Worm (Caenorhabditis elegans) whole organism, L1 larva: Measurements from ENCODE around the gene srd-49.

Experiments used
- ceh-82 ChIP-seq, 3 experiments: fragments of 150-350 bp in 1 of 3; sonication (generic microtip) in 2 of 3; optimal IDR thresholded peaks; 2 replicates each; lab custom pipeline; 2014 to 2017; ENCODE audit warnings: missing biosample characterization in 3 of 3, missing genetic modification characterization in 3 of 3
- dpl-1 ChIP-seq, 3 experiments: fragments of 150-350 bp in 2 of 3; sonication (generic microtip) in 1 of 3; optimal IDR thresholded peaks; 2 replicates each; lab custom pipeline; 2014 to 2017; ENCODE audit warnings: missing biosample characterization in 3 of 3, missing genetic modification characterization in 3 of 3, missing genetic modification reagents in 3 of 3
- mep-1 ChIP-seq: fragments of 150-350 bp; optimal IDR thresholded peaks from 2 replicates; lab custom pipeline; 2014; ENCODE audit warnings: missing biosample characterization, missing genetic modification characterization
- nhr-11 ChIP-seq: fragments of 150-350 bp; optimal IDR thresholded peaks from 2 replicates; lab custom pipeline; 2014; ENCODE audit warnings: missing biosample characterization, missing genetic modification characterization
- nhr-12 ChIP-seq: sonication (generic microtip); optimal IDR thresholded peaks from 2 replicates; lab custom pipeline; 2017; ENCODE audit warnings: missing biosample characterization, missing genetic modification characterization
- nhr-237 ChIP-seq: fragments of 150-350 bp; optimal IDR thresholded peaks from 2 replicates; lab custom pipeline; 2014; ENCODE audit warnings: missing biosample characterization, missing genetic modification characterization
- tbx-2 ChIP-seq: sonication (generic microtip); optimal IDR thresholded peaks from 2 replicates; lab custom pipeline; 2016; ENCODE audit warnings: missing genetic modification characterization, missing compliant biosample characterization
- tlp-1 ChIP-seq: fragments of 150-350 bp; optimal IDR thresholded peaks from 2 replicates; lab custom pipeline; 2014; ENCODE audit warnings: missing biosample characterization, missing genetic modification characterization
- unc-62 ChIP-seq: fragments of 150-350 bp; optimal IDR thresholded peaks from 2 replicates; lab custom pipeline; 2014; ENCODE audit warnings: missing biosample characterization, missing genetic modification reagents, missing genetic modification characterization

ce11 chrV:10096932-10097331 is 2.5 kb downstream of the srd-49 start:
- TF ChIP-seq nhr-11 (no peak), dpl-1 (GFP tag; optimal IDR thresholded peaks at IDR 0.05; lab: Kevin White, UChicago) (no peak), mep-1 (tag; lab: Kevin White, UChicago) (no peak), tbx-2 (tag; lab: Kevin White, UChicago) (no peak), ceh-82 (tag; optimal IDR thresholded peaks at IDR 0.05; lab: Kevin White, UChicago) (no peak), unc-62 (GFP tag; lab: Kevin White, UChicago) (no peak), nhr-237 (tag; lab: Kevin White, UChicago) (no peak), nhr-12 (tag; lab: Kevin White, UChicago) (no peak), tlp-1 (tag; lab: Kevin White, UChicago) (no peak)
